Worm (Caenorhabditis elegans) whole organism, young adult: ENCODE results near the gene sqv-2.
A peak's percentile ranks its signal among the peaks of the same experiment; 100 is the strongest.

Experiments used
- B0261.1 ChIP-seq: sonication (generic microtip); optimal IDR thresholded peaks from 2 replicates; lab custom pipeline; 2016; ENCODE audit warnings: mild to moderate bottlenecking, missing genetic modification characterization, moderate library complexity, missing compliant biosample characterization
- F22D6.2 ChIP-seq: sonication (generic microtip); optimal IDR thresholded peaks from 2 replicates; lab custom pipeline; 2016; ENCODE audit warnings: mild to moderate bottlenecking, missing genetic modification characterization, missing compliant biosample characterization
- F55B11.4 ChIP-seq: sonication (generic microtip); optimal IDR thresholded peaks from 2 replicates; lab custom pipeline; 2016; ENCODE audit warnings: missing compliant biosample characterization, missing genetic modification characterization, borderline replicate concordance; ENCODE audit not compliant: insufficient read depth
- K12H6.12 ChIP-seq: fragments of 200-800 bp; sonication (Bioruptor generic); optimal IDR thresholded peaks from 2 replicates; lab custom pipeline; 2018; ENCODE audit warnings: mild to moderate bottlenecking, missing genetic modification characterization, missing compliant biosample characterization
- ZK185.1 ChIP-seq: sonication (generic microtip); optimal IDR thresholded peaks from 2 replicates; lab custom pipeline; 2016; ENCODE audit warnings: mild to moderate bottlenecking, missing genetic modification characterization, missing compliant biosample characterization; ENCODE audit not compliant: poor library complexity, severe bottlenecking
- akir-1 ChIP-seq: fragments of 200-800 bp; sonication (Bioruptor generic); optimal IDR thresholded peaks from 2 replicates; lab custom pipeline; 2018; ENCODE audit warnings: mild to moderate bottlenecking, missing genetic modification characterization, moderate library complexity, missing compliant biosample characterization
- ama-1 ChIP-seq, 3 experiments: fragments of 150-350 bp in 1 of 3; sonication (generic microtip) in 2 of 3; optimal IDR thresholded peaks; 2 replicates each; lab custom pipeline; 2014 to 2018; ENCODE audit warnings: missing biosample characterization in 2 of 3, missing genetic modification characterization in 2 of 3, missing genetic modification reagents in 2 of 3
- cebp-1 ChIP-seq, 2 experiments: fragments of 200-800 bp in 1 of 2; sonication (Bioruptor generic) in 1 of 2; sonication (generic microtip) in 1 of 2; IDR thresholded peaks in 1 of 2; optimal IDR thresholded peaks in 1 of 2; 2 replicates each; pipeline versions ENCODE4 v1.3.6 to Lab custom; 2017 to 2022; ENCODE audit warnings: missing compliant biosample characterization in 2 of 2, missing genetic modification characterization in 2 of 2, mild to moderate bottlenecking in 1 of 2, missing genetic modification reagents in 1 of 2, moderate library complexity in 1 of 2
- ceh-40 ChIP-seq: fragments of 200-800 bp; sonication (Bioruptor generic); IDR thresholded peaks from 2 replicates; pipeline ENCODE4 v1.3.6; 2022; ENCODE audit warnings: missing genetic modification characterization, missing compliant biosample characterization
- ceh-91 ChIP-seq: fragments of 200-800 bp; sonication (Bioruptor generic); IDR thresholded peaks from 2 replicates; pipeline ENCODE4 v1.3.6; 2022; ENCODE audit warnings: missing genetic modification reagents, missing genetic modification characterization, missing compliant biosample characterization
- dpff-1 ChIP-seq: sonication (generic microtip); optimal IDR thresholded peaks from 2 replicates; lab custom pipeline; 2017; ENCODE audit warnings: mild to moderate bottlenecking, missing genetic modification characterization, missing compliant biosample characterization
- egl-44 ChIP-seq: fragments of 200-800 bp; sonication (Bioruptor generic); IDR thresholded peaks from 2 replicates; pipeline ENCODE4 v1.3.6; 2022; ENCODE audit warnings: missing genetic modification reagents, missing genetic modification characterization, missing compliant biosample characterization
- egrh-3 ChIP-seq: fragments of 200-800 bp; sonication (Bioruptor generic); IDR thresholded peaks from 2 replicates; pipeline ENCODE4 v1.3.6; 2022; ENCODE audit warnings: missing genetic modification reagents, missing genetic modification characterization, missing compliant biosample characterization
- fkh-3 ChIP-seq: sonication (generic microtip); optimal IDR thresholded peaks from 2 replicates; lab custom pipeline; 2016; ENCODE audit warnings: mild to moderate bottlenecking, missing genetic modification characterization, missing compliant biosample characterization
- hmg-1.2 ChIP-seq: fragments of 200-800 bp; sonication (Bioruptor generic); IDR thresholded peaks from 2 replicates; pipeline ENCODE4 v1.3.6; 2022; ENCODE audit warnings: missing genetic modification reagents, missing genetic modification characterization, missing compliant biosample characterization
- hmg-20 ChIP-seq: fragments of 200-800 bp; sonication (Bioruptor generic); IDR thresholded peaks from 2 replicates; pipeline ENCODE4 v1.3.6; 2022; ENCODE audit warnings: missing genetic modification reagents, missing genetic modification characterization, missing compliant biosample characterization
- lag-1 ChIP-seq: fragments of 200-800 bp; sonication (Bioruptor generic); IDR thresholded peaks from 2 replicates; pipeline ENCODE4 v1.3.6; 2022; ENCODE audit warnings: missing genetic modification reagents, missing genetic modification characterization, missing compliant biosample characterization
- let-607 ChIP-seq, 2 experiments: fragments of 200-800 bp in 1 of 2; sonication (Bioruptor generic) in 1 of 2; sonication (generic microtip) in 1 of 2; optimal IDR thresholded peaks; 2 replicates each; lab custom pipeline; 2016 to 2018; ENCODE audit warnings: mild to moderate bottlenecking in 2 of 2, missing compliant biosample characterization in 2 of 2, missing genetic modification characterization in 2 of 2, moderate library complexity in 2 of 2, missing genotype in 1 of 2
- mcd-1 ChIP-seq: fragments of 200-800 bp; sonication (Bioruptor generic); IDR thresholded peaks from 2 replicates; pipeline ENCODE4 v1.3.6; 2022; ENCODE audit warnings: missing genetic modification reagents, missing genetic modification characterization, missing compliant biosample characterization
- mel-28 ChIP-seq: sonication (generic microtip); optimal IDR thresholded peaks from 2 replicates; lab custom pipeline; 2016; ENCODE audit warnings: borderline replicate concordance, mild to moderate bottlenecking, missing genetic modification characterization, missing compliant biosample characterization
- mes-4 ChIP-seq: sonication (generic microtip); optimal IDR thresholded peaks from 2 replicates; lab custom pipeline; 2016; ENCODE audit warnings: missing genotype, missing genetic modification characterization, missing compliant biosample characterization
- mxl-1 ChIP-seq: sonication (generic microtip); optimal IDR thresholded peaks from 2 replicates; lab custom pipeline; 2016; ENCODE audit warnings: missing genetic modification characterization, missing compliant biosample characterization
- nfya-2 ChIP-seq: fragments of 200-800 bp; sonication (Bioruptor generic); IDR thresholded peaks from 2 replicates; pipeline ENCODE4 v1.3.6; 2022; ENCODE audit warnings: missing genetic modification reagents, missing genetic modification characterization, missing compliant biosample characterization
- nhr-80 ChIP-seq: sonication (generic microtip); optimal IDR thresholded peaks from 2 replicates; lab custom pipeline; 2016; ENCODE audit warnings: missing genetic modification characterization, missing compliant biosample characterization
- pbrm-1 ChIP-seq: fragments of 200-800 bp; sonication (Bioruptor generic); IDR thresholded peaks from 2 replicates; pipeline ENCODE4 v1.3.6; 2022; ENCODE audit warnings: missing genetic modification reagents, missing genetic modification characterization, missing compliant biosample characterization
- pha-4 ChIP-seq: fragments of 150-350 bp; sonication (generic microtip); optimal IDR thresholded peaks from 2 replicates; lab custom pipeline; 2014; ENCODE audit warnings: missing biosample characterization, missing genetic modification reagents, missing genetic modification characterization
- rec-8 ChIP-seq, 2 experiments: sonication (generic microtip); optimal IDR thresholded peaks; 2 replicates each; lab custom pipeline; 2016; ENCODE audit warnings: mild to moderate bottlenecking in 2 of 2, missing genetic modification characterization in 2 of 2, missing genetic modification reagents in 2 of 2, missing genotype in 2 of 2, missing biosample characterization in 1 of 2, missing compliant biosample characterization in 1 of 2, moderate library complexity in 1 of 2
- snpc-3.4 ChIP-seq: sonication (generic microtip); optimal IDR thresholded peaks from 2 replicates; lab custom pipeline; 2017; ENCODE audit warnings: missing genetic modification characterization, mild to moderate bottlenecking, missing compliant biosample characterization, antibody characterized with exemption, moderate library complexity, missing genotype, missing genetic modification reagents
- snpc-4 ChIP-seq, 5 experiments: fragments of 150-350 bp in 1 of 5; sonication (generic microtip) in 4 of 5; optimal IDR thresholded peaks; 2 replicates each; lab custom pipeline; 2014 to 2018; ENCODE audit warnings: missing genetic modification characterization in 5 of 5, missing biosample characterization in 3 of 5, antibody characterized with exemption in 2 of 5, mild to moderate bottlenecking in 2 of 5, missing compliant biosample characterization in 2 of 5, missing genotype in 2 of 5, moderate library complexity in 2 of 5, missing genetic modification reagents in 1 of 5
- somi-1 ChIP-seq: fragments of 200-800 bp; sonication (Bioruptor generic); optimal IDR thresholded peaks from 2 replicates; lab custom pipeline; 2018; ENCODE audit warnings: mild to moderate bottlenecking, missing genetic modification characterization, missing compliant biosample characterization
- unc-130 ChIP-seq: sonication (generic microtip); optimal IDR thresholded peaks from 2 replicates; lab custom pipeline; 2016; ENCODE audit warnings: missing genetic modification reagents, missing genetic modification characterization, missing compliant biosample characterization
- ztf-6 ChIP-seq: fragments of 200-800 bp; sonication (Bioruptor generic); IDR thresholded peaks from 2 replicates; pipeline ENCODE4 v1.3.6; 2022; ENCODE audit warnings: missing genetic modification reagents, missing genetic modification characterization, missing compliant biosample characterization

sqv-2 gene

DNA sequence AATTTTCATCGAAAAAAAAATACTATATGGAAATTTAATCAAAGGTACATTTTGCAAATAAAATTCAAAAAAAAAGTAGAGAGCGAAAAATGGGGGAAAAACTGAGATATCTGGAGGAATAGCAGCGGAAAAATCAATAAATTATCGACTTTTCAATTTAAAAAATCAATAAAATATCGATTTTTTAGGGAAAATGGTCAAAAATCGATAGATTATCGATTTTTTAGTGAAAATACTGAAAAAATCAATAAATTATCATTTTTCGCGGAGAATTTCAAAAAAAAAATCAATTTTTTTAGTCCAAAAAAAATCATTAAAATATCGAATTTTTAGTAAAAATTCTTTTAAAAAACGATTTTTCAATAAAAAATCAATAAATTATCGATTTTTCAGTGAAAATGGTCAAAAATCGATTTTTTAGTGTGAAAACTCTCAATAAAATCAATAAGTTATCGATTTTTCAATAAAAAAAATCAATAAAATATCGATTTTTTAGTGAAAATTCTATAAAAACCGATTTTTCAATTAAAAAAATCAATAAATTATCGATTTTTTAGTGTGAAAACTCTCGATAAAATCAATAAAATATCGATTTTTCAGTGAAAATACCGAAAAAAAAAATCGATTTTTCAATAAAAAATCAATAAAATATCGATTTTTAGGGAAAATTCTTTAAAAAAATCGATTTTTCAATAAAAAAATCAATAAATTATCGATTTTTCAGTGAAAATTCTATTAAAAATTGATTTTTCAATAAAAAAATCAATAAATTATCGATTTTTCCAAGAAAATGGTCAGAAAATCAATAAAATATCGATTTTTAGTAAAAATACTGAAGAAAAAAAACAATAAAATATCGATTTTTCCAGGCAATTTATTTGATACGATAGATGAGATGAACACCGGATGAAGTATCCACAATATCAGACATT, 8.4 kb downstream of the sqv-2 start:
- TF ChIP-seq F55B11.4 (tag; lab: Kevin White, UChicago) (no peak), B0261.1 (tag; lab: Kevin White, UChicago) (no peak), cebp-1 (GFP tag; IDR thresholded peaks at IDR 0.05; lab: Robert Waterston, UW) (no peak), cebp-1 (tag; optimal IDR thresholded peaks at IDR 0.05; lab: Kevin White, UChicago) (no peak), let-607 (tag; optimal IDR thresholded peaks at IDR 0.05; lab: Kevin White, UChicago) (no peak), ama-1 (optimal IDR thresholded peaks at IDR 0.05; lab: Kevin White, UChicago) (no peak), ama-1 (GFP tag; optimal IDR thresholded peaks at IDR 0.05; lab: Kevin White, UChicago) (no peak), nfya-2 (no peak), F22D6.2 (no peak), ztf-6 (no peak), mes-4 (tag; lab: Kevin White, UChicago) (no peak), somi-1 (GFP tag; lab: Kevin White, UChicago) (no peak), lag-1 (GFP tag; lab: Robert Waterston, UW) (no peak), pbrm-1 (GFP tag; lab: Robert Waterston, UW) (no peak), nhr-80 (tag; lab: Kevin White, UChicago) (no peak), pha-4 (tag; lab: Kevin White, UChicago) (no peak)

DNA sequence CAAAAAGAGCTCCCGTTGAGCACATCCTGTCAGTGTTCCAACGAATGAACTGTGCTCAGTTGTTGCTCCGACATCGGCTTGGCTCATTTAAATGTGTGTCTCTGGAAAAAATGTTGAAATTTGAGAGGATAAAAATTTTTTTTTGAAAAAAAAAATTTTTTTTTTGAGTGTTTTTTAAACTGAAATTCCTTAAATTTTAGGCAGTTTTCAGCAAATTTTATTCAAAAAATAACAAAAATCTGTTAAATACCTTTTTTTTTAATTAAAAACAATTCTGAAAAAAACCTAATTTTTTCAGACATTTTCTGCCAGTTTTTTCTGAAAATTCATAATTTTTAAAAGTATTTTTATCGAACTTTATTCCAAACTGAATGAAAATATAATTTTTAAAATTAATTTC, 9.4 kb downstream of the sqv-2 start, which contains the start of gene pigw-1:
pigw-1 (minus strand) TSS at position 101 of the 400 bp plus-strand sequence.
- TF ChIP-seq egl-44 (no peak), snpc-3.4 (tag; lab: Kevin White, UChicago) (no peak), nfya-2 (no peak), B0261.1 (tag; lab: Kevin White, UChicago) (no peak), ceh-91 (no peak)

ce11 chrII:2881088-2881487, 13.1 kb downstream of the sqv-2 start:
- TF ChIP-seq K12H6.12 (tag; lab: Kevin White, UChicago) (no peak), fkh-3 (tag; lab: Kevin White, UChicago) (no peak), egrh-3 (GFP tag; lab: Robert Waterston, UW) (peak; percentile 19), dpff-1 (tag; lab: Kevin White, UChicago) (no peak), ZK185.1 (tag; lab: Kevin White, UChicago) (no peak), hmg-1.2 (peak; percentile 81), ceh-40 (GFP tag; lab: Robert Waterston, UW) (no peak), unc-130 (GFP tag; lab: Kevin White, UChicago) (no peak), mxl-1 (tag; lab: Kevin White, UChicago) (no peak), rec-8 (tag; optimal IDR thresholded peaks at IDR 0.05; lab: Kevin White, UChicago) (no peak), hmg-20 (GFP tag; lab: Robert Waterston, UW) (0 out of 2 replicates have a peak, but pooled peaks have one; percentile 23), akir-1 (GFP tag; lab: Kevin White, UChicago) (no peak), snpc-4 (GFP tag; optimal IDR thresholded peaks at IDR 0.05; lab: Kevin White, UChicago) (no peak), snpc-4 (tag; optimal IDR thresholded peaks at IDR 0.05; lab: Kevin White, UChicago) (no peak), mel-28 (tag; lab: Kevin White, UChicago) (no peak), lag-1 (GFP tag; lab: Robert Waterston, UW) (0 out of 2 replicates have a peak, but pooled peaks have one; percentile 31), mcd-1 (GFP tag; lab: Robert Waterston, UW) (no peak; the same call in 1 of the 2 replicates)
- TF ChIP-seq, all 124 proteins: peak for 4
